Fruit fly (Drosophila melanogaster): ENCODE results near the gene CG12729.

Gene CG12729

DNA sequence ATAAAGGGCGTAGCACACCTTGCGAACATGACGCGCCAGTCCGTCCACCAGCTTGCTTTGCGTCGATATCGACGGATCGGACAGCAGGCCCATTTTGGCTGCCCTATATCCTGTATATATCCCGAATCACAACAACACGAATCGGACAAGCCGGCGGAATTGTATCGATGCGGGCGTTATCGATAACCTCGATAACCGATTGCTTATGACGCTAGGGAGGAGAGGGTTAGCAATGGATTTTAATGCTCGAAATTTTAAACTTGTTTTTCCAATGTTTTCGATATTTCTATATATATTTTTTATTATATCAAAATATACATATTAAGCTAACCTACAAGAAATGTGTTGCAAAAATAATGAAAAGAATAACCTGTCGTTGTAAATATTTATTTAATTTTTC, 28.1 kb downstream of the CG12729 start, which contains the start of gene GAA1 (continued):
- TF ChIP-seq Rfx (GFP tag; IDR thresholded peaks at IDR 0.05): peak; percentile 49; the same call in 1 of the 2 replicates
- no peak for TF ChIP-seq chif (GFP tag; optimal IDR thresholded peaks at IDR 0.05)
- TF ChIP-seq danr (GFP tag; IDR thresholded peaks at IDR 0.05): no peak
- no peak for TF ChIP-seq D (optimal IDR thresholded peaks at IDR 0.05)
- no peak for TF ChIP-seq D (GFP tag; optimal IDR thresholded peaks at IDR 0.05)
- TF ChIP-seq CG9817 (tag; optimal IDR thresholded peaks at IDR 0.05): no peak
- no peak for TF ChIP-seq CG42726 (GFP tag; IDR thresholded peaks at IDR 0.05; ENCODE audit: partially characterized antibody)
- TF ChIP-seq Eip74EF (GFP tag; optimal IDR thresholded peaks at IDR 0.05): no peak
- no peak for TF ChIP-seq fd96Cb (tag; optimal IDR thresholded peaks at IDR 0.05)
- TF ChIP-seq CG6272 (GFP tag; IDR thresholded peaks at IDR 0.05): no peak
- no peak for TF ChIP-seq CG31224 (GFP tag; IDR thresholded peaks at IDR 0.05)
- no peak for TF ChIP-seq cwo (GFP tag; optimal IDR thresholded peaks at IDR 0.05)
- no peak for TF ChIP-seq Atf6 (GFP tag; IDR thresholded peaks at IDR 0.05)
- no peak for TF ChIP-seq CG2199 (GFP tag; IDR thresholded peaks at IDR 0.05)
- no peak for TF ChIP-seq CG4424 (GFP tag; optimal IDR thresholded peaks at IDR 0.05)
- peak; percentile 7 for TF ChIP-seq lilli (GFP tag; optimal IDR thresholded peaks at IDR 0.05)
- TF ChIP-seq Dfd (GFP tag; optimal IDR thresholded peaks at IDR 0.05): no peak
- no peak for TF ChIP-seq Chrac-16 (GFP tag; optimal IDR thresholded peaks at IDR 0.05)
- no peak for TF ChIP-seq CG2889 (GFP tag; IDR thresholded peaks at IDR 0.05)
- TF ChIP-seq CG15011 (GFP tag; optimal IDR thresholded peaks at IDR 0.05): no peak
- TF ChIP-seq wek (GFP tag; optimal IDR thresholded peaks at IDR 0.05): no peak
- no peak for TF ChIP-seq sc (optimal IDR thresholded peaks at IDR 0.05)
- TF ChIP-seq sc (GFP tag; optimal IDR thresholded peaks at IDR 0.05): no peak
- TF ChIP-seq CG34422 (GFP tag; IDR thresholded peaks at IDR 0.05): no peak
- no peak for TF ChIP-seq D19B (GFP tag; optimal IDR thresholded peaks at IDR 0.05)
- TF ChIP-seq mld (GFP tag; IDR thresholded peaks at IDR 0.05; ENCODE audit: partially characterized antibody): peak; percentile 96
- TF ChIP-seq pum (GFP tag; optimal IDR thresholded peaks at IDR 0.05): no peak
- TF ChIP-seq CG13287 (GFP tag; IDR thresholded peaks at IDR 0.05; ENCODE audit: partially characterized antibody): peak; percentile 86
- no peak for TF ChIP-seq ash1 (GFP tag; optimal IDR thresholded peaks at IDR 0.05)
- no peak for TF ChIP-seq Nf-YC (tag; optimal IDR thresholded peaks at IDR 0.05)
- TF ChIP-seq Kr (GFP tag; optimal IDR thresholded peaks at IDR 0.05): no peak
- TF ChIP-seq CG4282 (GFP tag; optimal IDR thresholded peaks at IDR 0.05): no peak
- no peak for TF ChIP-seq gcm2 (GFP tag; optimal IDR thresholded peaks at IDR 0.05)
- TF ChIP-seq CG4854 (GFP tag; optimal IDR thresholded peaks at IDR 0.05): no peak
- TF ChIP-seq vvl (GFP tag; IDR thresholded peaks at IDR 0.05): peak; percentile 29; the same call in 1 of the 2 replicates
- no peak for TF ChIP-seq CG12942 (GFP tag; optimal IDR thresholded peaks at IDR 0.05)
- TF ChIP-seq HLHmδ (GFP tag; optimal IDR thresholded peaks at IDR 0.05): no peak
- TF ChIP-seq Aef1 (GFP tag; IDR thresholded peaks at IDR 0.05): 0 out of 3 replicates have a peak, but pooled peaks have one; percentile 9
- no peak for TF ChIP-seq CG12071 (GFP tag; optimal IDR thresholded peaks at IDR 0.05)
- no peak for TF ChIP-seq Hr78 (GFP tag; optimal IDR thresholded peaks at IDR 0.05)
- TF ChIP-seq NfI (GFP tag; optimal IDR thresholded peaks at IDR 0.05): no peak
- TF ChIP-seq CrebB (tag; optimal IDR thresholded peaks at IDR 0.05): no peak
- TF ChIP-seq ems (GFP tag; optimal IDR thresholded peaks at IDR 0.05): no peak
- no peak for TF ChIP-seq Hr51 (GFP tag; optimal IDR thresholded peaks at IDR 0.05)
- TF ChIP-seq MBD-R2 (GFP tag; IDR thresholded peaks at IDR 0.05): peak; percentile 80
- no peak for TF ChIP-seq otp (GFP tag; IDR thresholded peaks at IDR 0.05)
- no peak for TF ChIP-seq HHEX (GFP tag; optimal IDR thresholded peaks at IDR 0.05)
- TF ChIP-seq pb (GFP tag; optimal IDR thresholded peaks at IDR 0.05): no peak
- TF ChIP-seq unc-4 (GFP tag; IDR thresholded peaks at IDR 0.05; ENCODE audit: partially characterized antibody): peak; percentile 73
- TF ChIP-seq E2f2 (GFP tag; IDR thresholded peaks at IDR 0.05): peak; percentile 68
- no peak for TF ChIP-seq Blimp-1 (GFP tag; optimal IDR thresholded peaks at IDR 0.05)
